Worm (Caenorhabditis elegans) whole organism, midembryonic: ENCODE measurements around the gene sri-62.

ENCODE experiments used
- flt-1 ChIP-seq: fragments of 200-800 bp; sonication (Bioruptor generic); IDR thresholded peaks from 2 replicates; pipeline ENCODE4 v1.3.6; 2022; ENCODE audit warnings: missing genetic modification characterization, missing compliant biosample characterization
- klf-2 ChIP-seq: fragments of 200-800 bp; sonication (Bioruptor generic); conservative IDR thresholded peaks from 2 replicates; pipeline ENCODE4 v1.3.6; 2022; ENCODE audit warnings: missing genetic modification reagents, missing genetic modification characterization, missing compliant biosample characterization
- tab-1 ChIP-seq: fragments of 200-800 bp; sonication (Bioruptor generic); IDR thresholded peaks from 2 replicates; pipeline ENCODE4 v1.3.6; 2022; ENCODE audit warnings: missing genetic modification characterization, missing compliant biosample characterization

ce11 chrII:2665606-2666005, 32.7 kb downstream of the sri-62 start, which contains the start of gene F22E5.22:
- TF ChIP-seq flt-1 (GFP tag; lab: Robert Waterston, UW) (no peak), tab-1 (GFP tag; lab: Robert Waterston, UW) (no peak), klf-2 (GFP tag; lab: Robert Waterston, UW) (no peak)
